Worm (Caenorhabditis elegans) whole organism, early embryonic: ENCODE data around the gene ckb-3.

ENCODE experiments used
- aly-1 ChIP-seq: sonication (generic microtip); optimal IDR thresholded peaks from 2 replicates; lab custom pipeline; 2016; ENCODE audit warnings: missing genetic modification characterization, missing compliant biosample characterization
- ama-1 ChIP-seq: fragments of 150-350 bp; optimal IDR thresholded peaks from 2 replicates; lab custom pipeline; 2014
- ceh-13 ChIP-seq: fragments of 200-800 bp; sonication (Bioruptor generic); optimal IDR thresholded peaks from 2 replicates; lab custom pipeline; 2018; ENCODE audit warnings: mild to moderate bottlenecking, missing genetic modification characterization, missing compliant biosample characterization
- flt-1 ChIP-seq: fragments of 200-800 bp; sonication (Bioruptor generic); IDR thresholded peaks from 2 replicates; pipeline ENCODE4 v1.3.6; 2022; ENCODE audit warnings: missing genetic modification characterization, missing compliant biosample characterization
- hmbx-1 ChIP-seq: sonication (generic microtip); optimal IDR thresholded peaks from 2 replicates; lab custom pipeline; 2016; ENCODE audit warnings: mild to moderate bottlenecking, missing genetic modification characterization, missing compliant biosample characterization
- scrt-1 ChIP-seq: fragments of 200-800 bp; sonication (Bioruptor generic); IDR thresholded peaks from 2 replicates; pipeline ENCODE4 v1.3.6; 2022; ENCODE audit warnings: missing genetic modification characterization, missing compliant biosample characterization
- tbx-11 ChIP-seq: fragments of 200-800 bp; sonication (Bioruptor generic); IDR thresholded peaks from 2 replicates; pipeline ENCODE4 v1.3.6; 2022; ENCODE audit warnings: missing genetic modification characterization, missing compliant biosample characterization
- tbx-37 ChIP-seq: fragments of 200-800 bp; sonication (Bioruptor generic); conservative IDR thresholded peaks from 2 replicates; pipeline ENCODE4 v1.3.6; 2022; ENCODE audit warnings: missing genetic modification reagents, missing genetic modification characterization, missing compliant biosample characterization
- tra-4 ChIP-seq: sonication (generic microtip); optimal IDR thresholded peaks from 2 replicates; lab custom pipeline; 2017; ENCODE audit warnings: missing genetic modification characterization, missing compliant biosample characterization

ce11 chrIII:4356384-4356783 is 14.3 kb upstream of the ckb-3 start, which contains the start of gene mnp-1:
- TF ChIP-seq ama-1 (lab: Kevin White, UChicago) (no peak), tbx-11 (GFP tag; lab: Robert Waterston, UW) (no peak), tra-4 (tag; lab: Kevin White, UChicago) (no peak), aly-1 (tag; lab: Kevin White, UChicago) (no peak), flt-1 (GFP tag; lab: Robert Waterston, UW) (no peak), scrt-1 (no peak), hmbx-1 (tag; lab: Kevin White, UChicago) (no peak), ceh-13 (no peak), tbx-37 (GFP tag; lab: Robert Waterston, UW) (no peak)
